Worm (Caenorhabditis elegans) whole organism, L3 larva: Measurements from ENCODE around the gene sftb-6.

ENCODE experiments used
- mdl-1 ChIP-seq: fragments of 150-350 bp; optimal IDR thresholded peaks from 2 replicates; lab custom pipeline; 2014; ENCODE audit warnings: missing biosample characterization, missing genetic modification characterization
- nhr-11 ChIP-seq: fragments of 150-350 bp; optimal IDR thresholded peaks from 2 replicates; lab custom pipeline; 2014; ENCODE audit warnings: missing biosample characterization, missing genetic modification characterization
- nhr-28 ChIP-seq: fragments of 150-350 bp; optimal IDR thresholded peaks from 2 replicates; lab custom pipeline; 2014; ENCODE audit warnings: missing biosample characterization, missing genetic modification characterization
- skn-1 ChIP-seq: fragments of 150-350 bp; optimal IDR thresholded peaks from 2 replicates; lab custom pipeline; 2014; ENCODE audit warnings: missing biosample characterization, missing genetic modification characterization
- unc-62 ChIP-seq: fragments of 150-350 bp; sonication (generic microtip); optimal IDR thresholded peaks from 4 replicates; lab custom pipeline; 2014; ENCODE audit warnings: missing biosample characterization, missing genetic modification reagents, missing genetic modification characterization
- zag-1 ChIP-seq: fragments of 150-350 bp; optimal IDR thresholded peaks from 2 replicates; lab custom pipeline; 2014; ENCODE audit warnings: missing biosample characterization, missing genetic modification characterization

- TF ChIP-seq nhr-11 (tag; lab: Kevin White, UChicago) (no peak), unc-62 (GFP tag; lab: Kevin White, UChicago) (no peak), skn-1 (tag; lab: Kevin White, UChicago) (no peak), mdl-1 (tag; lab: Kevin White, UChicago) (no peak), nhr-28 (tag; lab: Kevin White, UChicago) (no peak), zag-1 (tag; lab: Kevin White, UChicago) (no peak)
Observed at ce11 chrII:122008-122407, 23.8 kb downstream of the sftb-6 start.
